Worm (Caenorhabditis elegans) whole organism, midembryonic: ENCODE measurements around the gene R05H5.4.
A peak's percentile ranks its signal among the peaks of the same experiment; 100 is the strongest.

ENCODE experiments used
- T22C8.4 ChIP-seq: fragments of 200-800 bp; sonication (Bioruptor generic); IDR thresholded peaks from 2 replicates; pipeline ENCODE4 v1.3.6; 2022; ENCODE audit warnings: missing genetic modification characterization, missing compliant biosample characterization
- cog-1 ChIP-seq: sonication (generic microtip); optimal IDR thresholded peaks from 2 replicates; lab custom pipeline; 2016; ENCODE audit warnings: missing genetic modification characterization, missing compliant biosample characterization
- flt-1 ChIP-seq: fragments of 200-800 bp; sonication (Bioruptor generic); IDR thresholded peaks from 2 replicates; pipeline ENCODE4 v1.3.6; 2022; ENCODE audit warnings: missing genetic modification characterization, missing compliant biosample characterization
- klf-2 ChIP-seq: fragments of 200-800 bp; sonication (Bioruptor generic); conservative IDR thresholded peaks from 2 replicates; pipeline ENCODE4 v1.3.6; 2022; ENCODE audit warnings: missing genetic modification reagents, missing genetic modification characterization, missing compliant biosample characterization
- med-1 ChIP-seq: sonication (generic microtip); optimal IDR thresholded peaks from 2 replicates; lab custom pipeline; 2017; ENCODE audit warnings: missing genetic modification characterization, mild to moderate bottlenecking, missing compliant biosample characterization, antibody characterized with exemption, missing genetic modification reagents; ENCODE audit not compliant: insufficient read depth
- ref-1 ChIP-seq: fragments of 200-800 bp; sonication (Bioruptor generic); conservative IDR thresholded peaks from 2 replicates; pipeline ENCODE4 v1.3.6; 2022; ENCODE audit warnings: missing genetic modification reagents, missing genetic modification characterization, missing compliant biosample characterization
- tab-1 ChIP-seq: fragments of 200-800 bp; sonication (Bioruptor generic); IDR thresholded peaks from 2 replicates; pipeline ENCODE4 v1.3.6; 2022; ENCODE audit warnings: missing genetic modification characterization, missing compliant biosample characterization
- ztf-23 ChIP-seq: fragments of 200-800 bp; sonication (Bioruptor generic); IDR thresholded peaks from 2 replicates; pipeline ENCODE4 v1.3.6; 2022; ENCODE audit warnings: missing genetic modification reagents, missing genetic modification characterization, missing compliant biosample characterization
- ztf-29 ChIP-seq: fragments of 200-800 bp; sonication (Bioruptor generic); IDR thresholded peaks from 2 replicates; pipeline ENCODE4 v1.3.6; 2022; ENCODE audit warnings: missing genetic modification reagents, missing genetic modification characterization, missing compliant biosample characterization

R05H5.4 gene

DNA sequence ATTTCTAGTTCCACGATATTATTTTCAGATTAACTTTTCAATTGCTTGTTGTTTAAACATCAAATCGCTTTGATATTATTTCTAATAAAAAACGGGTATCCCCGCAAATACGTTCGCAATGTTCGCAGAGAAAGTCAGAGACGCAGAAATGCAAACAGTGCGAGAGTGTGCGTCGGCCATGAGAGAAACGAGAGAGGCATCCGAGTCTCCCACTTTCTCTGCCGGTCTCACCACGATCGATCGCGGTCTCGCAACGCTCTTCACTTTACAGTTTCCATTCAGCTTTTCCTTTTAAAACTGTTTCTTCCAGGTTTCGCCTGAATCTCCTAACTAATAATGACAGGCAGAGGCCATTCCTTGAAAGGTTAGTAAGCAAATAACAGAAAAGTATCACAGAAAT is 25.5 kb downstream of the R05H5.4 start, which contains the start of gene F33H1.4:
F33H1.4 (plus strand) TSS at position 311 of the 400 bp plus-strand sequence.
- TF ChIP-seq klf-2 (GFP tag; lab: Robert Waterston, UW) (no peak), T22C8.4 (GFP tag; lab: Robert Waterston, UW) (peak; percentile 37; the same call in 1 of the 2 replicates)

DNA sequence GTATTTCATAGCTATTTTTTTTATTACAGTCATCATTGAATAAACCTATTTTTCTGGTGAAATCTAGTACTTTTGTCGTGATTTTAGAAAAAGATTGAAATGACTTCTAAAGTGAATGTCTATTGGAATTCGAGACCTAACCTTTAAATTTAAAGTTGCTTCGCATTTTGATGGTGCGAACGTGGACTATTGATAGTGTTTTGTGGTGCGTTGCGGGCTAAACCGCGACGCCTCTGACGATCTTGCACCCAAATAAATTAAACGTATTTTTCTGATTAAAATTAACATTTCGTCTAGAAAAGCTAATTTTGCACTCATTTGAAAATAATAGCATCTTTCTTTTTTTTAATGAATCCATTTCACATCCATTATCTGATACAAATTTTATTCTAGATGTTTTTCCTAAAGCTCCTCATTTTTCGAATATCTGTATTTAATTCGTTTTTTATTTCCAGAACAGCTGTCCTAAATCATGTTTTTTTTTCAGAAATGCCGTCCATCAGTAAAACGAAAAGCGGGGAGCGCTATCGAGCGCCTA is 27.3 kb downstream of the R05H5.4 start, which contains the start of gene wbp-11:
wbp-11 (plus strand) TSS at position 488 of the 538 bp plus-strand sequence.
- no peak for TF ChIP-seq klf-2 (GFP tag; lab: Robert Waterston, UW)
- no peak for TF ChIP-seq ztf-29 (GFP tag; lab: Robert Waterston, UW)
- no peak for TF ChIP-seq flt-1 (GFP tag; lab: Robert Waterston, UW)
- no peak for TF ChIP-seq ref-1 (GFP tag; lab: Robert Waterston, UW)
- TF ChIP-seq cog-1, result no peak
- TF ChIP-seq T22C8.4 (GFP tag; lab: Robert Waterston, UW), result no peak
- TF ChIP-seq ztf-23 (GFP tag; lab: Robert Waterston, UW), result no peak
- no peak for TF ChIP-seq med-1 (GFP tag; lab: Kevin White, UChicago)
- TF ChIP-seq tab-1 (GFP tag; lab: Robert Waterston, UW), result no peak

DNA sequence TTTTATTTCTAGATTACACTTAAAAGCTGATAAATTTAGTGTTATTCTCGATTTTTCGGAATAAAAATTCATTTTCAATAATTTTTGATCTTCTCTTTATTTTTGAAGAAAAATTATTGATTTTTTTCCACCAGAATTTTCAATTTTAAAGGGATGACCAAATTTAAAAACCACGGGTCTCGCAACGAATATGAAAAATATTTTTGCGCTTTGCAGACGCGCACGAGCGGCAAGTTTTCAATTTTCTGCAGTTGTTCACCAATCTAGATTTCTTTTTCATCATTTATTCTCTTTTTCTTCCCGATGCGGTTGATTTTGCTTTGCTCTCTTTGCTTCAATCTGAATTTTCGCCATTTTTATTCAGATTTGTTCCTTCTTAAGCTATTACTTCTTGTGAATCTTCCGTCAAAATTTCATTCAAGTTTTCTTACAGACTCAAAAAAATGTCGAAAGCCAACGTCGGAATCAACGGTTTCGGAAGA is 28.9 kb downstream of the R05H5.4 start, which contains the start of gene gpd-4:
gpd-4 (plus strand) TSS at position 432 of the 482 bp plus-strand sequence.
- TF ChIP-seq ztf-29 (GFP tag; lab: Robert Waterston, UW), result no peak
- TF ChIP-seq T22C8.4 (GFP tag; lab: Robert Waterston, UW), result 0 out of 2 replicates have a peak, but pooled peaks have one; percentile 17
- TF ChIP-seq ztf-23 (GFP tag; lab: Robert Waterston, UW), result no peak

DNA sequence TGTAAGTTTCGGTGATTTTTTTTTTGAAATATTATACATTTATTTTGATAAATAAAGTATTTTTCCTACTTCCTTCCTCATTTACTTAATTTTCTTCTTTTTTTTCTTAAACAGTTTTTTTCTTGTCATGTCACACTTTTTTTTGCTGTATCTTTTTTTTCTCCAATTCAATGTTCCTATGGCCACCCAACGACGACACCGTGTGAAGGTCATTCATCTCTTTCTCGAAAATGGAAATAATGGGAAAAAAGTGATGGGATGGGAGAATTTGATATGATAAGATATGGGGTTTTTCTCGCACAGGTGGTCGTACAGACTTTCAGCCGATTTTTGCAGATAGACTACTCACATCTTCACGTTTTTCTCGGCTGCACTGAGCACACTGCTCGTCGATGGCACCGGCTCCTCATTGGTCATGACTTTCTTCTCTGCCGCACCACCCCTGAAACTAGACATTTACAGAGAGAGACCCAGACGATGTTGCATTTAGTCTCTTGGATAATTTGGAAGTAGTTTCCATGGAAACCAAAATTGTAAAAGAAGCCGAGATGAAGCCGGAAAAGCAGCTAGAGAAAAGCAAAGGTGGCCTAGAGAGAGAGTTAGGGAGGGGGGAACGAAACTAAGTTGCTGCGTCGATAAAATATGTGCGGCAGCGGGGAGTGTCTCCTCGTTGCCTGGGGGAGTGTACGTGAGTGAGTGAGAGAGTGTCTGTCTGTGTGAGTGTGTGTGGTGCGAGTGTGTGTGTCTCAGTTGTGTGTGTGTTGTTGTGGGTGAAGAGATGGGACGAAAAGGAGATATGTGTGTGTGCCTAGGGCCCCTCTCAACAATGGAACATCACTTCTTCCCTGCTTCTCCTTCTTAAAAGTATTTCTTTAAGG is 30.7 kb downstream of the R05H5.4 start, which contains the start of gene daf-19:
daf-19 (minus strand) TSS at position 442 of the 878 bp plus-strand sequence.
- TF ChIP-seq flt-1 (GFP tag; lab: Robert Waterston, UW) (peak; percentile 83), med-1 (GFP tag; lab: Kevin White, UChicago) (no peak), tab-1 (GFP tag; lab: Robert Waterston, UW) (no peak), cog-1 (peak; percentile 70), ztf-23 (GFP tag; lab: Robert Waterston, UW) (peak; percentile 84), ztf-29 (GFP tag; lab: Robert Waterston, UW) (peak; percentile 87), T22C8.4 (GFP tag; lab: Robert Waterston, UW) (peak; percentile 52; the same call in 1 of the 2 replicates), ref-1 (GFP tag; lab: Robert Waterston, UW) (0 out of 2 replicates have a peak, but pooled peaks have one; percentile 18), klf-2 (GFP tag; lab: Robert Waterston, UW) (0 out of 2 replicates have a peak, but pooled peaks have one; percentile 21)

DNA sequence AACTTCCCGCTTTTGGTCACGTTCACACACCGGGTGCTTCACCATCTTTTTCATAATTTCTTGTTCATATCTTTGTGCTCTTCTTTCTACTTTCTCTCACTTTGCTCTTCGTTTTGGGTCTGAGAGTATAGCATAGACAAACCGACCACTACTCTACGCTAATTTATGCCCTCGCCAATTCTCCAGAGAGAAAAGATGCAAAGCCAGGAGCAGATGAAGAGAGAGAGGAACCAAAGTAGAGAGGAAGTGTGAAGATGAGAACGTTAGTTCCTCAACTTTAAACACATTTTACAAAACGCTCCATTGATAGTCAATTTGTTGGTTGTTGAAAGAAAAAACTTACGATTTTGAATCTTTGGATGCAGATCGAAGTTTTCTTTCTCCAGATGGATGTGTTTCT is 32.1 kb downstream of the R05H5.4 start:
- TF ChIP-seq ztf-23 (GFP tag; lab: Robert Waterston, UW), result no peak

DNA sequence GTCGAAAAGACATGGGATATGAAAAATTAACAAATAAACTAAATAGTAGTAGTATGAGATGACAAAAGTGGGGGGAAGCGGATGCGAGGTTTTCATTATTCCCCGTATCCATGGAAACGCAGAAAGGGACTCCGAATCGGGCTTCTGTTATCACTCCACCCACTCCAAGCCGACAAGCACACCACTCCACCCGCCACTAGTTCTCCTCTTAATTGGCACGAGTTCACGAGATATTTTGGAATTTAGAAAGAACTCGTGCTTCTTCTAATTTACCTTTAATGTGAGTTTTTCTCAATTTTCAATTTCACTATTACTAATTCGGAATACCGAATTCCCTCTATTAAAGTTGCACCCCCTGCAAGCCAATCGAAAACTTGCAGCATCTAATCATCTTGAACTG is 33.4 kb downstream of the R05H5.4 start:
- TF ChIP-seq cog-1 (no peak), med-1 (GFP tag; lab: Kevin White, UChicago) (no peak), tab-1 (GFP tag; lab: Robert Waterston, UW) (no peak), ref-1 (GFP tag; lab: Robert Waterston, UW) (no peak), T22C8.4 (GFP tag; lab: Robert Waterston, UW) (no peak), flt-1 (GFP tag; lab: Robert Waterston, UW) (no peak)

DNA sequence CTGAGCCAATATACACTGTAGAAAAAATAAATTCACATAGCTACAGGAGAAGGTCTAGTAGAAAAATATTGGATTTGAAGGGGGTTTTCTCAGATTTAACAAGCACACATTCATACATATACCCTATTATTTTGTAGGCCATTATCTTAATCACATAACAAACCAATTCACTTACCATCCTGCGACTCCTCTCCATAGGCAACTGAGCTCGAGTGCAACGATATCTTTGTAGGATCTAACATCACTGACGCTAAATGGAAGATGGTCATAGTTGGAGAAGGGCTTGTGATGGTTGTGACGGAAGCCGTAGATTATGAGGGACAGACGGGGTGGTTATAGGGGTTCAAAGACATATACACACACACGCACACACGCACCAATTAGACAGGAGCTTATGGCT is 35.7 kb downstream of the R05H5.4 start:
- TF ChIP-seq T22C8.4 (GFP tag; lab: Robert Waterston, UW) (no peak), klf-2 (GFP tag; lab: Robert Waterston, UW) (no peak), ref-1 (GFP tag; lab: Robert Waterston, UW) (no peak), cog-1 (no peak), ztf-23 (GFP tag; lab: Robert Waterston, UW) (no peak)

DNA sequence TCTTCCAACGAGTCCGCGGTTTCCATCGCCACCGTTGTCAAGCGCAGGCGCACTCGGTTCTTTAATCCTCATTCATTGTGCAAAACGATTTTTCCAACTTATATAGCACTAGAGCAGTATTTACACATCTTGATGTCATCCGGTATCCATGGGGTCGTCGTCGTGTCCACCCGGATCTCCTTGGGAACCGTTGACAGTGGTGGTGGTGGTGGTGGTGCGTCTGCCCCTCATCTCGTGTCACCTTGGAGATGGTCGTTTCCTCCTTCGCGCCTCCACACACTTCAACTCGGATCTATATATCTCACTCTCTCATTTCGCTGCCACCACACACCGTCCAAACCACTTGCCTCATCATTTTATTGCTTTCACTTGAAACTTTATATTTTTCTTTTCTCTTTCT is 37.0 kb downstream of the R05H5.4 start:
- TF ChIP-seq cog-1 (no peak), T22C8.4 (GFP tag; lab: Robert Waterston, UW) (no peak), ztf-29 (GFP tag; lab: Robert Waterston, UW) (no peak), tab-1 (GFP tag; lab: Robert Waterston, UW) (no peak), flt-1 (GFP tag; lab: Robert Waterston, UW) (peak; percentile 51; the same call in 1 of the 2 replicates)

DNA sequence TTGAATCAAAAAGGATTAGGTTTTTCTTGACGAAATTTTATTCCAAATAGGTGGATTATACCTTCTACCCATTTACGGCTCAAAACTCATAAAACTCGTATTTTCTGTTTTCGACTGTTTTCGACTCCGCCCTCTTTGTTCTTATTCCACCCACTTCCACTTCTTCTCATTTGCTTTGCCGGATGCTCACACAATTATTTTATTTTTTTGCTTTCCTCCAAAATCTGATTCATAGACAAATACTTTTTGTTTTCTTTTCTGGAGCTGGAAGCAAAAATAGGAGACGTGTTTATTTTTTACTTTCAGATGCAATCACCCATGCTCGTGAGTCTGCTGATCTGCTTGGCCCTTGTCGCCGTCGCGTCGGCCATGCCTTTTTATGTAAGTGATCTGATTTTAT is 44.7 kb downstream of the R05H5.4 start, which contains the start of gene nlp-63:
nlp-63 (plus strand) TSS at position 301 of the 400 bp plus-strand sequence.
- no peak for TF ChIP-seq T22C8.4 (GFP tag; lab: Robert Waterston, UW)
- TF ChIP-seq cog-1, result no peak
- no peak for TF ChIP-seq klf-2 (GFP tag; lab: Robert Waterston, UW)
- TF ChIP-seq tab-1 (GFP tag; lab: Robert Waterston, UW), result no peak
- TF ChIP-seq flt-1 (GFP tag; lab: Robert Waterston, UW), result no peak
- TF ChIP-seq ztf-23 (GFP tag; lab: Robert Waterston, UW), result no peak
- no peak for TF ChIP-seq med-1 (GFP tag; lab: Kevin White, UChicago)
- no peak for TF ChIP-seq ref-1 (GFP tag; lab: Robert Waterston, UW)
- TF ChIP-seq ztf-29 (GFP tag; lab: Robert Waterston, UW), result no peak
